Fruit fly (Drosophila melanogaster) whole organism, embryonic: ENCODE results near the gene CG13012.

Experiments used
- BEAF-32 ChIP-seq: fragments of 200-800 bp; sonication (Bioruptor generic); optimal IDR thresholded peaks from 3 replicates; lab custom pipeline; 2017; ENCODE audit warnings: missing biosample characterization, missing genetic modification characterization, mild to moderate bottlenecking, moderate library complexity, missing genetic modification reagents
- CG12155 ChIP-seq: fragments of 200-800 bp; sonication (Bioruptor generic); optimal IDR thresholded peaks from 3 replicates; lab custom pipeline; 2016; ENCODE audit warnings: missing biosample characterization, missing genetic modification characterization
- CG1233 ChIP-seq: fragments of 200-800 bp; sonication (Bioruptor generic); optimal IDR thresholded peaks from 4 replicates; lab custom pipeline; 2018; ENCODE audit warnings: missing biosample characterization, mild to moderate bottlenecking, missing genetic modification characterization
- CG12769 ChIP-seq: fragments of 200-800 bp; sonication (Bioruptor generic); optimal IDR thresholded peaks from 2 replicates; lab custom pipeline; 2019; ENCODE audit warnings: missing biosample characterization, mild to moderate bottlenecking, missing genetic modification characterization, moderate library complexity
- CG13123 ChIP-seq: fragments of 200-800 bp; sonication (Bioruptor generic); optimal IDR thresholded peaks from 2 replicates; lab custom pipeline; 2016; ENCODE audit warnings: missing biosample characterization, missing genetic modification characterization
- CG13424 ChIP-seq: fragments of 200-800 bp; sonication (Bioruptor generic); optimal IDR thresholded peaks from 2 replicates; lab custom pipeline; 2019; ENCODE audit warnings: missing biosample characterization, mild to moderate bottlenecking, missing genetic modification characterization, moderate library complexity
- CG15269 ChIP-seq: fragments of 200-800 bp; sonication (Bioruptor generic); optimal IDR thresholded peaks from 2 replicates; lab custom pipeline; 2018; ENCODE audit warnings: missing biosample characterization, mild to moderate bottlenecking, missing genetic modification characterization, moderate library complexity
- CG1792 ChIP-seq: fragments of 200-800 bp; sonication (Bioruptor generic); optimal IDR thresholded peaks from 2 replicates; lab custom pipeline; 2016; ENCODE audit warnings: missing biosample characterization, missing genetic modification characterization
- CG18599 ChIP-seq: fragments of 200-800 bp; sonication (Bioruptor generic); optimal IDR thresholded peaks from 3 replicates; lab custom pipeline; 2017; ENCODE audit warnings: missing biosample characterization, missing genetic modification characterization, mild to moderate bottlenecking, moderate library complexity, missing genetic modification reagents
- CG18619 ChIP-seq: fragments of 200-800 bp; sonication (Bioruptor generic); optimal IDR thresholded peaks from 3 replicates; lab custom pipeline; 2017; ENCODE audit warnings: missing biosample characterization, mild to moderate bottlenecking, missing genetic modification characterization
- CG30403 ChIP-seq: fragments of 200-800 bp; sonication (Bioruptor generic); optimal IDR thresholded peaks from 3 replicates; lab custom pipeline; 2016; ENCODE audit warnings: missing biosample characterization, missing genetic modification characterization
- CG3281 ChIP-seq: fragments of 200-800 bp; sonication (Bioruptor generic); optimal IDR thresholded peaks from 3 replicates; lab custom pipeline; 2017; ENCODE audit warnings: missing biosample characterization, mild to moderate bottlenecking, missing genetic modification characterization
- CG34376 ChIP-seq: fragments of 200-800 bp; sonication (Bioruptor generic); optimal IDR thresholded peaks from 2 replicates; lab custom pipeline; 2018; ENCODE audit warnings: missing biosample characterization, mild to moderate bottlenecking, missing genetic modification characterization
- CG4360 ChIP-seq: fragments of 200-800 bp; sonication (Bioruptor generic); IDR thresholded peaks from 2 replicates; pipeline ENCODE4 v1.3.6; 2022; ENCODE audit warnings: missing biosample characterization, missing genetic modification characterization
- CG4424 ChIP-seq: fragments of 200-800 bp; sonication (Bioruptor generic); optimal IDR thresholded peaks from 3 replicates; lab custom pipeline; 2016; ENCODE audit warnings: missing biosample characterization, missing genetic modification characterization
- CG5180 ChIP-seq: fragments of 200-800 bp; sonication (Bioruptor generic); optimal IDR thresholded peaks from 3 replicates; lab custom pipeline; 2017; ENCODE audit warnings: missing biosample characterization, missing genetic modification characterization, mild to moderate bottlenecking, moderate library complexity, missing genetic modification reagents
- CG6654 ChIP-seq: fragments of 200-800 bp; sonication (Bioruptor generic); optimal IDR thresholded peaks from 2 replicates; lab custom pipeline; 2017; ENCODE audit warnings: missing biosample characterization, mild to moderate bottlenecking, missing genetic modification characterization
- CG7745 ChIP-seq: fragments of 200-800 bp; sonication (Bioruptor generic); optimal IDR thresholded peaks from 2 replicates; lab custom pipeline; 2018; ENCODE audit warnings: missing biosample characterization, mild to moderate bottlenecking, missing genetic modification characterization, moderate library complexity
- CG9876 ChIP-seq: fragments of 200-800 bp; sonication (Bioruptor generic); optimal IDR thresholded peaks from 2 replicates; lab custom pipeline; 2016; ENCODE audit warnings: missing biosample characterization, missing genetic modification characterization
- CkIIα-i1 ChIP-seq: fragments of 200-800 bp; sonication (Bioruptor generic); IDR thresholded peaks from 2 replicates; pipeline ENCODE4 v1.3.6; 2022; ENCODE audit warnings: missing biosample characterization, missing genetic modification characterization
- H15 ChIP-seq: fragments of 200-800 bp; sonication (Bioruptor generic); IDR thresholded peaks from 3 replicates; pipeline ENCODE4 v1.3.6; 2022; ENCODE audit warnings: missing biosample characterization, missing genetic modification characterization
- HLH3B ChIP-seq: fragments of 200-800 bp; sonication (Bioruptor generic); IDR thresholded peaks from 2 replicates; pipeline ENCODE4 v1.3.6; 2022; ENCODE audit warnings: missing biosample characterization, missing genetic modification characterization
- HLH54F ChIP-seq: fragments of 200-800 bp; sonication (Bioruptor generic); optimal IDR thresholded peaks from 3 replicates; lab custom pipeline; 2016; ENCODE audit warnings: missing biosample characterization, missing genetic modification characterization
- NC2β ChIP-seq: fragments of 200-800 bp; sonication (Bioruptor generic); optimal IDR thresholded peaks from 2 replicates; lab custom pipeline; 2016; ENCODE audit warnings: missing biosample characterization, missing genetic modification characterization
- YL-1 ChIP-seq: fragments of 200-800 bp; sonication (Bioruptor generic); optimal IDR thresholded peaks from 3 replicates; lab custom pipeline; 2017; ENCODE audit warnings: missing biosample characterization, mild to moderate bottlenecking, missing genetic modification characterization
- abd-A ChIP-seq: fragments of 200-800 bp; sonication (Bioruptor generic); optimal IDR thresholded peaks from 3 replicates; lab custom pipeline; 2019; ENCODE audit warnings: missing biosample characterization, mild to moderate bottlenecking, missing genetic modification characterization, moderate library complexity
- az2 ChIP-seq: fragments of 200-800 bp; sonication (Bioruptor generic); optimal IDR thresholded peaks from 3 replicates; lab custom pipeline; 2016; ENCODE audit warnings: missing biosample characterization, missing genetic modification characterization
- bab2 ChIP-seq: fragments of 200-800 bp; sonication (Bioruptor generic); optimal IDR thresholded peaks from 2 replicates; lab custom pipeline; 2016; ENCODE audit warnings: missing biosample characterization, missing genetic modification characterization
- bcd ChIP-seq: fragments of 200-800 bp; sonication (Bioruptor generic); optimal IDR thresholded peaks from 2 replicates; lab custom pipeline; 2017; ENCODE audit warnings: missing biosample characterization, mild to moderate bottlenecking, missing genetic modification characterization
- br ChIP-seq: fragments of >200 bp; optimal IDR thresholded peaks from 2 replicates; lab custom pipeline; 2017
- chm ChIP-seq: fragments of 200-800 bp; sonication (Bioruptor generic); IDR thresholded peaks from 2 replicates; pipeline ENCODE4 v1.3.6; 2022; ENCODE audit warnings: missing biosample characterization, missing genetic modification characterization
- chn ChIP-seq: fragments of 200-800 bp; sonication (Bioruptor generic); optimal IDR thresholded peaks from 2 replicates; lab custom pipeline; 2016; ENCODE audit warnings: missing biosample characterization, missing genetic modification characterization
- fd102C ChIP-seq: fragments of 200-800 bp; sonication (Bioruptor generic); optimal IDR thresholded peaks from 2 replicates; lab custom pipeline; 2018; ENCODE audit warnings: missing biosample characterization, mild to moderate bottlenecking, missing genetic modification characterization, moderate library complexity
- gfzf ChIP-seq: fragments of 200-800 bp; sonication (Bioruptor generic); optimal IDR thresholded peaks from 2 replicates; lab custom pipeline; 2016; ENCODE audit warnings: missing biosample characterization, mild to moderate bottlenecking, missing genetic modification characterization, moderate library complexity
- h ChIP-seq: fragments of >200 bp; optimal IDR thresholded peaks from 2 replicates; lab custom pipeline; 2017
- insv ChIP-seq, 2 experiments: fragments of 200-800 bp; sonication (Bioruptor generic); optimal IDR thresholded peaks; 3 replicates each; lab custom pipeline; 2016 to 2018; ENCODE audit warnings: missing biosample characterization in 2 of 2, missing genetic modification characterization in 2 of 2
- jing ChIP-seq: fragments of 200-800 bp; sonication (Bioruptor generic); optimal IDR thresholded peaks from 2 replicates; lab custom pipeline; 2018; ENCODE audit warnings: missing biosample characterization, mild to moderate bottlenecking, missing genetic modification characterization
- maf-S ChIP-seq: fragments of 200-800 bp; sonication (Bioruptor generic); optimal IDR thresholded peaks from 2 replicates; lab custom pipeline; 2016; ENCODE audit warnings: missing biosample characterization, missing genetic modification characterization
- peb ChIP-seq: fragments of 200-800 bp; sonication (Bioruptor generic); IDR thresholded peaks from 2 replicates; pipeline ENCODE4 v1.3.6; 2022; ENCODE audit warnings: missing biosample characterization, missing genetic modification characterization
- pfk ChIP-seq: fragments of 200-800 bp; sonication (Bioruptor generic); optimal IDR thresholded peaks from 2 replicates; lab custom pipeline; 2018; ENCODE audit warnings: missing biosample characterization, mild to moderate bottlenecking, missing genetic modification characterization, moderate library complexity
- pnt ChIP-seq: fragments of 200-800 bp; sonication (Bioruptor generic); optimal IDR thresholded peaks from 3 replicates; lab custom pipeline; 2016; ENCODE audit warnings: missing biosample characterization, missing genetic modification characterization
- run ChIP-seq: fragments of 200-800 bp; sonication (Bioruptor generic); optimal IDR thresholded peaks from 3 replicates; lab custom pipeline; 2018; ENCODE audit warnings: missing biosample characterization, mild to moderate bottlenecking, missing genetic modification characterization
- sc ChIP-seq, 3 experiments: fragments of >200 bp in 2 of 3; fragments of 200-800 bp in 1 of 3; sonication (Bioruptor generic) in 1 of 3; optimal IDR thresholded peaks; 2 replicates in 2 of 3; 3 replicates in 1 of 3; lab custom pipeline; 2017; ENCODE audit warnings: mild to moderate bottlenecking in 1 of 3, missing biosample characterization in 1 of 3, missing genetic modification characterization in 1 of 3, missing genetic modification reagents in 1 of 3
- slp2 ChIP-seq: fragments of 200-800 bp; sonication (Bioruptor generic); optimal IDR thresholded peaks from 2 replicates; lab custom pipeline; 2016; ENCODE audit warnings: missing biosample characterization, missing genetic modification characterization
- tio ChIP-seq: fragments of 200-800 bp; sonication (Bioruptor generic); optimal IDR thresholded peaks from 2 replicates; lab custom pipeline; 2017; ENCODE audit warnings: missing biosample characterization, missing genetic modification characterization, inconsistent platforms
- trh ChIP-seq: fragments of 200-800 bp; sonication (Bioruptor generic); optimal IDR thresholded peaks from 2 replicates; lab custom pipeline; 2016; ENCODE audit warnings: missing biosample characterization, missing genetic modification characterization
- tup ChIP-seq: fragments of 200-800 bp; sonication (Bioruptor generic); optimal IDR thresholded peaks from 2 replicates; lab custom pipeline; 2016; ENCODE audit warnings: missing biosample characterization, mild to moderate bottlenecking, missing genetic modification characterization, moderate library complexity
- twi ChIP-seq: fragments of 200-800 bp; optimal IDR thresholded peaks from 2 replicates; lab custom pipeline; 2019; ENCODE audit warnings: missing biosample characterization, mild to moderate bottlenecking, missing genetic modification characterization, moderate library complexity
- vnd ChIP-seq: fragments of 200-800 bp; sonication (Bioruptor generic); IDR thresholded peaks from 3 replicates; pipeline ENCODE4 v1.3.6; 2022; ENCODE audit warnings: missing biosample characterization, missing genetic modification characterization; ENCODE audit not compliant: partially characterized antibody

CG13012 gene

DNA sequence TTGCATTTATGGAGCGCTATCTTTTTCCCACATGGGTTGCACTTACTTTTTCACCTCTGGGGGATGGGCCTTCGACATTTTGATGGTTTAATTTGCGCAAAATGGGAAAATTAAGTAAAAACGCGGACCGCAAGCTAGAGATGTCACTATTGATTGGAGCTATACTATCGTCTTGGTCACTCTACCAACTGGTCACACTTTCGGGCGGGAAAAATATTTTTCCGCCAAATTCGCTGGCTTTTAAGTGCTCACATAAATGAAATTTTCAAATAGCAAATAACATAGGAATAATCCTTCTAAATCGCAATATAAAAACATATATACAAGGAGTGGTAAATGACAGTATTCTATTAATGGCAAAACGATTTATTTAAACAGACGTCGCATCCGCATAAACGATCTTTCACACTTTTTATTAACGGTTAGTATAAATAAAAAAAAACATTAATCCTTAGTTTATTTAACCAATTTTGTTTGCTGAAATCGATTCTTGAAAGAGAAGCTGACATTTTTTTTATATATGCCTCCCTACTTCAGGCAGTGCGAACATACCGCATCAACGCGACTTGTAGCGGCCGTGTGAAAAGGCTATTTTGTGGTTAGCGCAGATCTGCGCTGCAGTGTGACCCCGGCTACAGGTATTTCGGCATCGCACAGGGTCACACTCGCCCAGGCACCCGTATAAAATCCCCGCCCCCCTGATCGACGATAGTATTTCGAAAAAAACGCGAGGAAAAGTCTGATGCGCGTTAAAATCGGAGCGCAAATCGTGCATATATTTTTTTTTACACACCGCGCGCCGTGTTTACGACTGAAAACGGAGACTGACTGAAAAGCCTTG, 36.1 kb downstream of the CG13012 start, which contains the start of the genes SNRPG and mthl1 (continued):
- TF ChIP-seq chn (GFP tag; lab: Kevin White, UChicago) (peak; percentile 90), abd-A (no peak), fd102C (GFP tag; lab: Kevin White, UChicago) (peak; percentile 7), HLH54F (peak; percentile 89), run (tag; lab: Kevin White, UChicago) (no peak), CG34376 (GFP tag; lab: Kevin White, UChicago) (peak; percentile 31), CG13123 (GFP tag; lab: Kevin White, UChicago) (peak; percentile 29), gfzf (GFP tag; lab: Kevin White, UChicago) (peak; percentile 72), CG18619 (peak; percentile 74), CG15269 (tag; lab: Kevin White, UChicago) (peak; percentile 74), CG5180 (GFP tag; lab: Kevin White, UChicago) (peak; percentile 17), pfk (GFP tag; lab: Kevin White, UChicago) (peak; percentile 45), HLH3B (GFP tag; lab: Robert Waterston, UW) (peak; percentile 89), tio (GFP tag; lab: Kevin White, UChicago) (peak; percentile 86), CkIIα-i1 (GFP tag; lab: Robert Waterston, UW) (peak; percentile 68; the same call in 1 of the 2 replicates), twi (tag; lab: Kevin White, UChicago) (no peak), H15 (peak; percentile 91), pnt (GFP tag; lab: Kevin White, UChicago) (peak; percentile 88), bcd (peak; percentile 87), CG18599 (GFP tag; lab: Kevin White, UChicago) (peak; percentile 70), maf-S (GFP tag; lab: Kevin White, UChicago) (peak; percentile 75), CG12769 (tag; lab: Kevin White, UChicago) (peak; percentile 72), h (no peak), slp2 (GFP tag; lab: Kevin White, UChicago) (peak; percentile 1), CG4360 (GFP tag; lab: Robert Waterston, UW) (peak; percentile 66), az2 (GFP tag; lab: Kevin White, UChicago) (peak; percentile 80), CG12155 (GFP tag; lab: Kevin White, UChicago) (peak; percentile 81), br (lab: Kevin White, UChicago) (no peak), YL-1 (GFP tag; lab: Kevin White, UChicago) (peak; percentile 56), chm (GFP tag; lab: Robert Waterston, UW) (peak; percentile 69), vnd (GFP tag; lab: Robert Waterston, UW) (peak; percentile 66), BEAF-32 (GFP tag; lab: Kevin White, UChicago) (peak; percentile 83), jing (peak; percentile 30), peb (GFP tag; lab: Robert Waterston, UW) (peak; percentile 68), sc (optimal IDR thresholded peaks at IDR 0.05; lab: Kevin White, UChicago) (no peak), sc (GFP tag; optimal IDR thresholded peaks at IDR 0.05; lab: Kevin White, UChicago) (peak; percentile 25), CG13424 (tag; lab: Kevin White, UChicago) (peak; percentile 72), bab2 (GFP tag; lab: Kevin White, UChicago) (peak; percentile 82), CG1792 (GFP tag; lab: Kevin White, UChicago) (peak; percentile 41), CG4424 (GFP tag; lab: Kevin White, UChicago) (peak; percentile 76), CG1233 (GFP tag; lab: Kevin White, UChicago) (peak; percentile 71), CG9876 (GFP tag; lab: Kevin White, UChicago) (peak; percentile 75), tup (GFP tag; lab: Kevin White, UChicago) (peak; percentile 35), CG30403 (GFP tag; lab: Kevin White, UChicago) (peak; percentile 86), CG7745 (tag; lab: Kevin White, UChicago) (no peak), CG6654 (GFP tag; lab: Kevin White, UChicago) (peak; percentile 24), CG3281 (peak; percentile 53), trh (GFP tag; lab: Kevin White, UChicago) (peak; percentile 2), insv (GFP tag; optimal IDR thresholded peaks at IDR 0.05; lab: Kevin White, UChicago) (peak in 1 of 2 experiments; percentile 35), NC2β (GFP tag; lab: Kevin White, UChicago) (peak; percentile 74)
